Fruit fly (Drosophila melanogaster) whole organism, wandering third instar larva: ENCODE data around the gene cic.

Experiments used
- CrebA ChIP-seq: fragments of 200-800 bp; sonication (Bioruptor generic); optimal IDR thresholded peaks from 2 replicates; lab custom pipeline; 2016; ENCODE audit warnings: missing biosample characterization, mild to moderate bottlenecking, missing genetic modification characterization, borderline replicate concordance
- HLH106 ChIP-seq: fragments of 200-800 bp; optimal IDR thresholded peaks from 3 replicates; lab custom pipeline; 2019; ENCODE audit warnings: missing biosample characterization, mild to moderate bottlenecking, missing genetic modification characterization, moderate library complexity
- tai ChIP-seq: sonication (Bioruptor generic); optimal IDR thresholded peaks from 2 replicates; lab custom pipeline; 2016; ENCODE audit warnings: missing biosample characterization, missing genetic modification characterization

dm6 chr3R:20282103-20282502, 29.5 kb downstream of the cic start:
- no peak for TF ChIP-seq CrebA (GFP tag; lab: Kevin White, UChicago)
- no peak for TF ChIP-seq HLH106
- TF ChIP-seq tai: no peak
